Worm (Caenorhabditis elegans): ENCODE data around the gene Y111B2A.2.

ce11 chrIII:12540411-12540810, 44.5 kb downstream of the Y111B2A.2 start:
- TF ChIP-seq med-1 (GFP tag; optimal IDR thresholded peaks at IDR 0.05; ENCODE audit: insufficient read depth) = no peak
- TF ChIP-seq T22C8.4 (GFP tag; IDR thresholded peaks at IDR 0.05) = no peak
- TF ChIP-seq klf-2 (GFP tag; conservative IDR thresholded peaks at IDR 0.05) = no peak
- TF ChIP-seq ztf-23 (GFP tag; IDR thresholded peaks at IDR 0.05) = no peak
- no peak for TF ChIP-seq flt-1 (GFP tag; IDR thresholded peaks at IDR 0.05)
- no peak for TF ChIP-seq cog-1 (tag; optimal IDR thresholded peaks at IDR 0.05)
- TF ChIP-seq ztf-29 (GFP tag; IDR thresholded peaks at IDR 0.05) = no peak

Data from whole organism, midembryonic.